Fruit fly (Drosophila melanogaster) whole organism, embryonic: ENCODE results near the gene CG32373.

Source experiments
- CG10654 ChIP-seq: fragments of 200-800 bp; sonication (Bioruptor generic); optimal IDR thresholded peaks from 2 replicates; lab custom pipeline; 2016; ENCODE audit warnings: missing biosample characterization, missing genetic modification characterization
- CG11085 ChIP-seq: fragments of 200-800 bp; sonication (Bioruptor generic); IDR thresholded peaks from 2 replicates; pipeline ENCODE4 v1.3.6; 2022; ENCODE audit warnings: missing biosample characterization, missing genetic modification characterization
- CG11398 ChIP-seq: fragments of 200-800 bp; sonication (Bioruptor generic); optimal IDR thresholded peaks from 2 replicates; lab custom pipeline; 2016; ENCODE audit warnings: missing biosample characterization, missing genetic modification characterization
- CG12236 ChIP-seq: fragments of 200-800 bp; sonication (Bioruptor generic); optimal IDR thresholded peaks from 2 replicates; lab custom pipeline; 2016; ENCODE audit warnings: missing biosample characterization, missing genetic modification characterization
- CG1233 ChIP-seq: fragments of 200-800 bp; sonication (Bioruptor generic); optimal IDR thresholded peaks from 4 replicates; lab custom pipeline; 2018; ENCODE audit warnings: missing biosample characterization, mild to moderate bottlenecking, missing genetic modification characterization
- CG12391 ChIP-seq: fragments of 200-800 bp; sonication (Bioruptor generic); optimal IDR thresholded peaks from 3 replicates; lab custom pipeline; 2018; ENCODE audit warnings: missing biosample characterization, mild to moderate bottlenecking, missing genetic modification characterization, moderate library complexity
- CG12659 ChIP-seq: fragments of 200-800 bp; sonication (Bioruptor generic); optimal IDR thresholded peaks from 3 replicates; lab custom pipeline; 2017; ENCODE audit warnings: mild to moderate bottlenecking, missing biosample characterization, missing genetic modification reagents, missing genetic modification characterization
- CG13287 ChIP-seq: fragments of 200-800 bp; sonication (Bioruptor generic); IDR thresholded peaks from 2 replicates; pipeline ENCODE4 v1.3.6; 2022; ENCODE audit warnings: missing biosample characterization, missing genetic modification characterization; ENCODE audit not compliant: partially characterized antibody
- CG13296 ChIP-seq: fragments of 200-800 bp; sonication (Bioruptor generic); optimal IDR thresholded peaks from 3 replicates; lab custom pipeline; 2018; ENCODE audit warnings: missing biosample characterization, mild to moderate bottlenecking, missing genetic modification characterization
- CG13624 ChIP-seq: fragments of 200-800 bp; sonication (Bioruptor generic); optimal IDR thresholded peaks from 2 replicates; lab custom pipeline; 2016; ENCODE audit warnings: missing biosample characterization, missing genetic modification characterization
- CG14441 ChIP-seq: fragments of 200-800 bp; sonication (Bioruptor generic); IDR thresholded peaks from 2 replicates; pipeline ENCODE4 v1.3.6; 2022; ENCODE audit warnings: missing biosample characterization, missing genetic modification characterization
- CG15514 ChIP-seq: fragments of 200-800 bp; sonication (Bioruptor generic); optimal IDR thresholded peaks from 3 replicates; lab custom pipeline; 2017; ENCODE audit warnings: missing biosample characterization, missing genetic modification characterization, mild to moderate bottlenecking, moderate library complexity, missing genetic modification reagents
- CG1602 ChIP-seq: fragments of 200-800 bp; sonication (Bioruptor generic); optimal IDR thresholded peaks from 3 replicates; lab custom pipeline; 2016; ENCODE audit warnings: missing biosample characterization, missing genetic modification characterization
- CG16813 ChIP-seq: fragments of 200-800 bp; sonication (Bioruptor generic); IDR thresholded peaks from 3 replicates; pipeline ENCODE4 v1.3.6; 2022; ENCODE audit warnings: missing biosample characterization, missing genetic modification characterization; ENCODE audit not compliant: partially characterized antibody
- CG17186 ChIP-seq: fragments of 200-800 bp; sonication (Bioruptor generic); optimal IDR thresholded peaks from 3 replicates; lab custom pipeline; 2017; ENCODE audit warnings: missing biosample characterization, missing genetic modification reagents, missing genetic modification characterization
- CG18011 ChIP-seq: fragments of 200-800 bp; sonication (Bioruptor generic); optimal IDR thresholded peaks from 2 replicates; lab custom pipeline; 2017; ENCODE audit warnings: missing biosample characterization, missing genetic modification characterization, mild to moderate bottlenecking, moderate library complexity, missing genotype
- CG2889 ChIP-seq: fragments of 200-800 bp; sonication (Bioruptor generic); IDR thresholded peaks from 3 replicates; pipeline ENCODE4 v1.3.6; 2022; ENCODE audit warnings: missing biosample characterization, missing genetic modification characterization
- CG3847 ChIP-seq: fragments of 200-800 bp; sonication (Bioruptor generic); IDR thresholded peaks from 2 replicates; pipeline ENCODE4 v1.3.6; 2022; ENCODE audit warnings: missing biosample characterization, missing genetic modification characterization
- CG4360 ChIP-seq: fragments of 200-800 bp; sonication (Bioruptor generic); IDR thresholded peaks from 2 replicates; pipeline ENCODE4 v1.3.6; 2022; ENCODE audit warnings: missing biosample characterization, missing genetic modification characterization
- CG4707 ChIP-seq: fragments of 200-800 bp; sonication (Bioruptor generic); optimal IDR thresholded peaks from 2 replicates; lab custom pipeline; 2018; ENCODE audit warnings: missing biosample characterization, mild to moderate bottlenecking, missing genetic modification characterization, moderate library complexity
- CG5245 ChIP-seq: fragments of 200-800 bp; sonication (Bioruptor generic); optimal IDR thresholded peaks from 3 replicates; lab custom pipeline; 2016; ENCODE audit warnings: missing biosample characterization, missing genetic modification characterization
- CG8290 ChIP-seq, 3 experiments: fragments of 200-800 bp; sonication (Bioruptor generic); optimal IDR thresholded peaks; 2 replicates each; lab custom pipeline; 2016 to 2019; ENCODE audit warnings: missing biosample characterization in 3 of 3, missing genetic modification characterization in 3 of 3, mild to moderate bottlenecking in 2 of 3, moderate library complexity in 1 of 3
- CG8388 ChIP-seq: fragments of 200-800 bp; sonication (Bioruptor generic); optimal IDR thresholded peaks from 2 replicates; lab custom pipeline; 2019; ENCODE audit warnings: missing biosample characterization, mild to moderate bottlenecking, missing genetic modification characterization, moderate library complexity
- CG8478 ChIP-seq: fragments of >200 bp; optimal IDR thresholded peaks from 2 replicates; lab custom pipeline; 2018
- CG8765 ChIP-seq: fragments of 200-800 bp; sonication (Bioruptor generic); IDR thresholded peaks from 2 replicates; pipeline ENCODE4 v1.3.6; 2022; ENCODE audit warnings: missing biosample characterization, missing genetic modification characterization
- CG9215 ChIP-seq: fragments of 200-800 bp; sonication (Bioruptor generic); IDR thresholded peaks from 2 replicates; pipeline ENCODE4 v1.3.6; 2022; ENCODE audit warnings: missing biosample characterization, missing genetic modification characterization
- D ChIP-seq, 2 experiments: fragments of 200-800 bp in 1 of 2; fragments of >200 bp in 1 of 2; sonication (Bioruptor generic) in 1 of 2; optimal IDR thresholded peaks; 2 replicates in 1 of 2; 3 replicates in 1 of 2; lab custom pipeline; 2017; ENCODE audit warnings: mild to moderate bottlenecking in 1 of 2, missing biosample characterization in 1 of 2, missing genetic modification characterization in 1 of 2, missing genetic modification reagents in 1 of 2
- Dll ChIP-seq: fragments of 200-800 bp; sonication (Bioruptor generic); IDR thresholded peaks from 4 replicates; pipeline ENCODE4 v1.3.6; 2022; ENCODE audit warnings: missing biosample characterization, missing genetic modification characterization; ENCODE audit not compliant: partially characterized antibody
- Dp ChIP-seq: fragments of 200-800 bp; sonication (Bioruptor generic); optimal IDR thresholded peaks from 2 replicates; lab custom pipeline; 2018; ENCODE audit warnings: missing biosample characterization, mild to moderate bottlenecking, missing genetic modification characterization, moderate library complexity
- Fer2 ChIP-seq: fragments of 200-800 bp; sonication (Bioruptor generic); optimal IDR thresholded peaks from 2 replicates; lab custom pipeline; 2018; ENCODE audit warnings: missing biosample characterization, mild to moderate bottlenecking, missing genetic modification characterization, moderate library complexity
- Kr ChIP-seq: fragments of 200-800 bp; sonication (Bioruptor generic); optimal IDR thresholded peaks from 2 replicates; lab custom pipeline; 2017; ENCODE audit warnings: missing biosample characterization, mild to moderate bottlenecking, missing genetic modification characterization
- Mad ChIP-seq: fragments of 200-800 bp; sonication (Bioruptor generic); optimal IDR thresholded peaks from 2 replicates; lab custom pipeline; 2016; ENCODE audit warnings: missing biosample characterization, missing genetic modification characterization
- NFAT ChIP-seq: fragments of 200-800 bp; sonication (Bioruptor generic); IDR thresholded peaks from 2 replicates; pipeline ENCODE4 v1.3.6; 2022; ENCODE audit warnings: missing biosample characterization, missing genetic modification characterization
- Nf-YA ChIP-seq: fragments of 200-800 bp; sonication (Bioruptor generic); IDR thresholded peaks from 2 replicates; pipeline ENCODE4 v1.3.6; 2022; ENCODE audit warnings: missing biosample characterization, missing genetic modification characterization
- Nf-YC ChIP-seq: fragments of 200-800 bp; optimal IDR thresholded peaks from 3 replicates; lab custom pipeline; 2019; ENCODE audit warnings: missing biosample characterization, mild to moderate bottlenecking, missing genetic modification characterization, moderate library complexity
- Optix ChIP-seq: fragments of 200-800 bp; sonication (Bioruptor generic); IDR thresholded peaks from 3 replicates; pipeline ENCODE4 v1.3.6; 2022; ENCODE audit warnings: missing biosample characterization, missing genetic modification characterization
- amos ChIP-seq: fragments of 200-800 bp; sonication (Bioruptor generic); IDR thresholded peaks from 2 replicates; pipeline ENCODE4 v1.3.6; 2022; ENCODE audit warnings: missing biosample characterization, missing genetic modification characterization; ENCODE audit not compliant: partially characterized antibody
- bsh ChIP-seq, 2 experiments: fragments of 200-800 bp; sonication (Bioruptor generic); optimal IDR thresholded peaks; 2 replicates each; lab custom pipeline; 2017 to 2018; ENCODE audit warnings: mild to moderate bottlenecking in 2 of 2, missing biosample characterization in 2 of 2, missing genetic modification characterization in 2 of 2, moderate library complexity in 1 of 2
- chinmo ChIP-seq: fragments of 200-800 bp; sonication (Bioruptor generic); IDR thresholded peaks from 4 replicates; pipeline ENCODE4 v1.3.6; 2022; ENCODE audit warnings: missing biosample characterization, missing genetic modification characterization; ENCODE audit not compliant: partially characterized antibody
- dm ChIP-seq: fragments of 200-800 bp; sonication (Bioruptor generic); optimal IDR thresholded peaks from 3 replicates; lab custom pipeline; 2016; ENCODE audit warnings: missing biosample characterization, missing genetic modification characterization
- ems ChIP-seq: fragments of 200-800 bp; sonication (Bioruptor generic); optimal IDR thresholded peaks from 3 replicates; lab custom pipeline; 2016; ENCODE audit warnings: missing biosample characterization, missing genetic modification characterization
- gt ChIP-seq: fragments of 200-800 bp; sonication (Bioruptor generic); IDR thresholded peaks from 2 replicates; pipeline ENCODE4 v1.3.6; 2022; ENCODE audit warnings: missing biosample characterization, missing genetic modification characterization
- jing ChIP-seq: fragments of 200-800 bp; sonication (Bioruptor generic); optimal IDR thresholded peaks from 2 replicates; lab custom pipeline; 2018; ENCODE audit warnings: missing biosample characterization, mild to moderate bottlenecking, missing genetic modification characterization
- pfk ChIP-seq: fragments of 200-800 bp; sonication (Bioruptor generic); optimal IDR thresholded peaks from 2 replicates; lab custom pipeline; 2018; ENCODE audit warnings: missing biosample characterization, mild to moderate bottlenecking, missing genetic modification characterization, moderate library complexity
- salm ChIP-seq: fragments of 200-800 bp; sonication (Bioruptor generic); optimal IDR thresholded peaks from 2 replicates; lab custom pipeline; 2018; ENCODE audit warnings: missing biosample characterization, mild to moderate bottlenecking, missing genetic modification characterization
- sc ChIP-seq, 3 experiments: fragments of >200 bp in 2 of 3; fragments of 200-800 bp in 1 of 3; sonication (Bioruptor generic) in 1 of 3; optimal IDR thresholded peaks; 2 replicates in 2 of 3; 3 replicates in 1 of 3; lab custom pipeline; 2017; ENCODE audit warnings: mild to moderate bottlenecking in 1 of 3, missing biosample characterization in 1 of 3, missing genetic modification characterization in 1 of 3, missing genetic modification reagents in 1 of 3
- scrt ChIP-seq: fragments of 200-800 bp; sonication (Bioruptor generic); optimal IDR thresholded peaks from 2 replicates; lab custom pipeline; 2018; ENCODE audit warnings: missing biosample characterization, mild to moderate bottlenecking, missing genetic modification characterization, moderate library complexity
- stc ChIP-seq: fragments of 200-800 bp; sonication (Bioruptor generic); IDR thresholded peaks from 2 replicates; pipeline ENCODE4 v1.3.6; 2022; ENCODE audit warnings: missing biosample characterization, missing genetic modification characterization
- tio ChIP-seq: fragments of 200-800 bp; sonication (Bioruptor generic); optimal IDR thresholded peaks from 2 replicates; lab custom pipeline; 2017; ENCODE audit warnings: missing biosample characterization, missing genetic modification characterization, inconsistent platforms
- yki ChIP-seq: fragments of >200 bp; optimal IDR thresholded peaks from 3 replicates; lab custom pipeline; 2018

CG32373 gene

dm6 chr3L:7614226-7614625 is 36.1 kb upstream of the CG32373 start (continued):
- TF ChIP-seq CG15514 (GFP tag; lab: Kevin White, UChicago) = peak; percentile 6
- no peak for TF ChIP-seq CG12236
- TF ChIP-seq D (optimal IDR thresholded peaks at IDR 0.05; lab: Kevin White, UChicago) = no peak
- peak; percentile 23 for TF ChIP-seq D (GFP tag; optimal IDR thresholded peaks at IDR 0.05; lab: Kevin White, UChicago)
- TF ChIP-seq ems = no peak
- TF ChIP-seq Nf-YC = no peak
- TF ChIP-seq CG12659 (GFP tag; lab: Kevin White, UChicago) = peak; percentile 3
- peak; percentile 24 for TF ChIP-seq CG5245 (GFP tag; lab: Kevin White, UChicago)
- TF ChIP-seq Nf-YA (GFP tag; lab: Robert Waterston, UW) = no peak
- peak; percentile 31 for TF ChIP-seq CG1602
- TF ChIP-seq bsh (GFP tag; optimal IDR thresholded peaks at IDR 0.05; lab: Kevin White, UChicago) = peak in 1 of 2 experiments; percentile 68
- TF ChIP-seq CG16813 = no peak
- TF ChIP-seq CG4707 = no peak
- no peak for TF ChIP-seq gt (GFP tag; lab: Robert Waterston, UW)
- no peak for TF ChIP-seq CG4360 (GFP tag; lab: Robert Waterston, UW)
- TF ChIP-seq Dll (GFP tag; lab: Robert Waterston, UW) = no peak
- no peak for TF ChIP-seq chinmo (GFP tag; lab: Robert Waterston, UW)
- no peak for TF ChIP-seq stc (GFP tag; lab: Robert Waterston, UW)
- no peak for TF ChIP-seq Fer2 (tag; lab: Kevin White, UChicago)
- peak; percentile 28 for TF ChIP-seq CG8388 (GFP tag; lab: Kevin White, UChicago)
- no peak for TF ChIP-seq amos (GFP tag; lab: Robert Waterston, UW)
- no peak for TF ChIP-seq Kr (GFP tag; lab: Kevin White, UChicago)
- TF ChIP-seq CG17186 (GFP tag; lab: Kevin White, UChicago) = no peak
- peak; percentile 51 for TF ChIP-seq CG12391 (tag; lab: Kevin White, UChicago)
- peak; percentile 43; the same call in 1 of the 2 replicates for TF ChIP-seq CG14441
- no peak for TF ChIP-seq CG8765
- no peak for TF ChIP-seq NFAT (GFP tag; lab: Robert Waterston, UW)
- TF ChIP-seq jing (GFP tag; lab: Kevin White, UChicago) = peak; percentile 5
- no peak for TF ChIP-seq CG8478 (lab: Kevin White, UChicago)
- no peak for TF ChIP-seq dm (GFP tag; lab: Kevin White, UChicago)
- TF ChIP-seq CG13296 (GFP tag; lab: Kevin White, UChicago) = no peak
- TF ChIP-seq CG8290 (GFP tag; optimal IDR thresholded peaks at IDR 0.05; lab: Kevin White, UChicago) = no peak
- TF ChIP-seq CG8290 (tag; optimal IDR thresholded peaks at IDR 0.05; lab: Kevin White, UChicago) = no peak
- TF ChIP-seq Mad (GFP tag; lab: Kevin White, UChicago) = no peak
- peak; percentile 27 for TF ChIP-seq CG10654
- TF ChIP-seq CG2889 = no peak
- TF ChIP-seq tio (GFP tag; lab: Kevin White, UChicago) = peak; percentile 27
- TF ChIP-seq CG13624 (GFP tag; lab: Kevin White, UChicago) = peak; percentile 8
- TF ChIP-seq CG3847 (GFP tag; lab: Robert Waterston, UW) = peak; percentile 33; the same call in 1 of the 2 replicates
- no peak for TF ChIP-seq CG13287
- no peak for TF ChIP-seq Dp
- no peak for TF ChIP-seq sc (optimal IDR thresholded peaks at IDR 0.05; lab: Kevin White, UChicago)
- TF ChIP-seq sc (GFP tag; optimal IDR thresholded peaks at IDR 0.05; lab: Kevin White, UChicago) = no peak
- no peak for TF ChIP-seq CG9215 (GFP tag; lab: Robert Waterston, UW)
- TF ChIP-seq yki (lab: Kevin White, UChicago) = no peak
- TF ChIP-seq pfk (GFP tag; lab: Kevin White, UChicago) = no peak
- TF ChIP-seq CG11085 = no peak
- no peak for TF ChIP-seq Optix (GFP tag; lab: Robert Waterston, UW)
- no peak for TF ChIP-seq CG1233 (GFP tag; lab: Kevin White, UChicago)
- no peak for TF ChIP-seq CG18011 (GFP tag; lab: Kevin White, UChicago)
- TF ChIP-seq scrt (GFP tag; lab: Kevin White, UChicago) = no peak
- no peak for TF ChIP-seq CG11398 (GFP tag; lab: Kevin White, UChicago)
- TF ChIP-seq salm (tag; lab: Kevin White, UChicago) = no peak
